Fruit fly (Drosophila melanogaster) whole organism, embryonic: ENCODE measurements around the gene 14-3-3epsilon.
A peak's percentile ranks its signal among the peaks of the same experiment; 100 is the strongest.

Experiments
- ATbp ChIP-seq: fragments of 200-800 bp; sonication (Bioruptor generic); optimal IDR thresholded peaks from 2 replicates; lab custom pipeline; 2017; ENCODE audit warnings: missing biosample characterization, mild to moderate bottlenecking, missing genetic modification characterization, missing genetic modification reagents
- Atf3 ChIP-seq: fragments of 200-800 bp; sonication (Bioruptor generic); optimal IDR thresholded peaks from 3 replicates; lab custom pipeline; 2016; ENCODE audit warnings: missing biosample characterization, missing genetic modification characterization
- BtbVII ChIP-seq: fragments of 200-800 bp; sonication (Bioruptor generic); optimal IDR thresholded peaks from 3 replicates; lab custom pipeline; 2017; ENCODE audit warnings: missing biosample characterization, mild to moderate bottlenecking, missing genetic modification characterization
- Bteb2 ChIP-seq: fragments of 200-800 bp; sonication (Bioruptor generic); optimal IDR thresholded peaks from 2 replicates; lab custom pipeline; 2016; ENCODE audit warnings: missing biosample characterization, missing genetic modification characterization
- CG10147 ChIP-seq: fragments of 200-800 bp; sonication (Bioruptor generic); optimal IDR thresholded peaks from 2 replicates; lab custom pipeline; 2019; ENCODE audit warnings: missing biosample characterization, mild to moderate bottlenecking, missing genetic modification characterization, moderate library complexity
- CG10462 ChIP-seq: fragments of 200-800 bp; sonication (Bioruptor generic); optimal IDR thresholded peaks from 2 replicates; lab custom pipeline; 2016; ENCODE audit warnings: missing biosample characterization, missing genetic modification characterization
- CG11093 ChIP-seq: fragments of 200-800 bp; sonication (Bioruptor generic); IDR thresholded peaks from 3 replicates; pipeline ENCODE4 v1.3.6; 2022; ENCODE audit warnings: missing biosample characterization, missing genetic modification characterization
- CG11695 ChIP-seq: fragments of 200-800 bp; sonication (Bioruptor generic); IDR thresholded peaks from 3 replicates; pipeline ENCODE4 v1.3.6; 2022; ENCODE audit warnings: missing biosample characterization, missing genetic modification characterization
- CG12155 ChIP-seq: fragments of 200-800 bp; sonication (Bioruptor generic); optimal IDR thresholded peaks from 3 replicates; lab custom pipeline; 2016; ENCODE audit warnings: missing biosample characterization, missing genetic modification characterization
- CG12219 ChIP-seq: fragments of 200-800 bp; sonication (Bioruptor generic); optimal IDR thresholded peaks from 3 replicates; lab custom pipeline; 2018; ENCODE audit warnings: missing biosample characterization, mild to moderate bottlenecking, missing genetic modification characterization
- CG12769 ChIP-seq: fragments of 200-800 bp; sonication (Bioruptor generic); optimal IDR thresholded peaks from 2 replicates; lab custom pipeline; 2019; ENCODE audit warnings: missing biosample characterization, mild to moderate bottlenecking, missing genetic modification characterization, moderate library complexity
- CG13123 ChIP-seq: fragments of 200-800 bp; sonication (Bioruptor generic); optimal IDR thresholded peaks from 2 replicates; lab custom pipeline; 2016; ENCODE audit warnings: missing biosample characterization, missing genetic modification characterization
- CG1832 ChIP-seq: fragments of 200-800 bp; sonication (Bioruptor generic); optimal IDR thresholded peaks from 2 replicates; lab custom pipeline; 2017; ENCODE audit warnings: missing biosample characterization, mild to moderate bottlenecking, missing genetic modification characterization, inconsistent platforms
- CG31388 ChIP-seq: fragments of 200-800 bp; sonication (Bioruptor generic); optimal IDR thresholded peaks from 2 replicates; lab custom pipeline; 2016; ENCODE audit warnings: missing biosample characterization, missing genetic modification characterization
- CG4360 ChIP-seq: fragments of 200-800 bp; sonication (Bioruptor generic); IDR thresholded peaks from 2 replicates; pipeline ENCODE4 v1.3.6; 2022; ENCODE audit warnings: missing biosample characterization, missing genetic modification characterization
- CG6791 ChIP-seq: fragments of 200-800 bp; sonication (Bioruptor generic); IDR thresholded peaks from 3 replicates; pipeline ENCODE4 v1.3.6; 2022; ENCODE audit warnings: missing biosample characterization, missing genetic modification characterization; ENCODE audit not compliant: partially characterized antibody
- CHES-1-like ChIP-seq: fragments of 200-800 bp; sonication (Bioruptor generic); optimal IDR thresholded peaks from 2 replicates; lab custom pipeline; 2016; ENCODE audit warnings: missing biosample characterization, missing genetic modification characterization
- D ChIP-seq, 2 experiments: fragments of 200-800 bp in 1 of 2; fragments of >200 bp in 1 of 2; sonication (Bioruptor generic) in 1 of 2; optimal IDR thresholded peaks; 2 replicates in 1 of 2; 3 replicates in 1 of 2; lab custom pipeline; 2017; ENCODE audit warnings: mild to moderate bottlenecking in 1 of 2, missing biosample characterization in 1 of 2, missing genetic modification characterization in 1 of 2, missing genetic modification reagents in 1 of 2
- Dip2 ChIP-seq: fragments of 200-800 bp; sonication (Bioruptor generic); IDR thresholded peaks from 2 replicates; pipeline ENCODE4 v1.3.6; 2022; ENCODE audit warnings: missing biosample characterization, missing genetic modification characterization
- Gug ChIP-seq: fragments of 200-800 bp; sonication (Bioruptor generic); IDR thresholded peaks from 4 replicates; pipeline ENCODE4 v1.3.6; 2022; ENCODE audit warnings: missing biosample characterization, missing genetic modification characterization
- H15 ChIP-seq: fragments of 200-800 bp; sonication (Bioruptor generic); IDR thresholded peaks from 3 replicates; pipeline ENCODE4 v1.3.6; 2022; ENCODE audit warnings: missing biosample characterization, missing genetic modification characterization
- Hr3 ChIP-seq: fragments of 200-800 bp; sonication (Bioruptor generic); optimal IDR thresholded peaks from 3 replicates; lab custom pipeline; 2016; ENCODE audit warnings: missing biosample characterization, missing genetic modification characterization
- Hr39 ChIP-seq: fragments of >200 bp; optimal IDR thresholded peaks from 2 replicates; lab custom pipeline; 2017
- Lim3 ChIP-seq: fragments of 200-800 bp; sonication (Bioruptor generic); IDR thresholded peaks from 2 replicates; pipeline ENCODE4 v1.3.6; 2022; ENCODE audit warnings: missing biosample characterization, missing genetic modification characterization
- Lpt ChIP-seq: fragments of >200 bp; optimal IDR thresholded peaks from 2 replicates; lab custom pipeline; 2018; ENCODE audit warnings: missing biosample characterization, missing genetic modification characterization
- Mad ChIP-seq: fragments of 200-800 bp; sonication (Bioruptor generic); optimal IDR thresholded peaks from 2 replicates; lab custom pipeline; 2016; ENCODE audit warnings: missing biosample characterization, missing genetic modification characterization
- Myb ChIP-seq: fragments of 200-800 bp; sonication (Bioruptor generic); optimal IDR thresholded peaks from 2 replicates; lab custom pipeline; 2016; ENCODE audit warnings: missing biosample characterization, missing genetic modification characterization
- Optix ChIP-seq: fragments of 200-800 bp; sonication (Bioruptor generic); IDR thresholded peaks from 3 replicates; pipeline ENCODE4 v1.3.6; 2022; ENCODE audit warnings: missing biosample characterization, missing genetic modification characterization
- Rfx ChIP-seq: fragments of 200-800 bp; sonication (Bioruptor generic); IDR thresholded peaks from 2 replicates; pipeline ENCODE4 v1.3.6; 2022; ENCODE audit warnings: missing biosample characterization, missing genetic modification characterization
- Sry-δ ChIP-seq: fragments of 200-800 bp; sonication (Bioruptor generic); optimal IDR thresholded peaks from 2 replicates; lab custom pipeline; 2016; ENCODE audit warnings: missing biosample characterization, missing genetic modification characterization
- amos ChIP-seq: fragments of 200-800 bp; sonication (Bioruptor generic); IDR thresholded peaks from 2 replicates; pipeline ENCODE4 v1.3.6; 2022; ENCODE audit warnings: missing biosample characterization, missing genetic modification characterization; ENCODE audit not compliant: partially characterized antibody
- bbx ChIP-seq: fragments of 200-800 bp; sonication (Bioruptor generic); IDR thresholded peaks from 2 replicates; pipeline ENCODE4 v1.3.6; 2022; ENCODE audit warnings: missing biosample characterization, missing genetic modification characterization; ENCODE audit not compliant: partially characterized antibody
- bowl ChIP-seq: fragments of 200-800 bp; sonication (Bioruptor generic); IDR thresholded peaks from 2 replicates; pipeline ENCODE4 v1.3.6; 2022; ENCODE audit warnings: missing biosample characterization, missing genetic modification characterization
- chinmo ChIP-seq: fragments of 200-800 bp; sonication (Bioruptor generic); IDR thresholded peaks from 4 replicates; pipeline ENCODE4 v1.3.6; 2022; ENCODE audit warnings: missing biosample characterization, missing genetic modification characterization; ENCODE audit not compliant: partially characterized antibody
- croc ChIP-seq: fragments of 200-800 bp; sonication (Bioruptor generic); conservative IDR thresholded peaks from 3 replicates; pipeline ENCODE4 v1.3.6; 2022; ENCODE audit warnings: missing biosample characterization, missing genetic modification characterization
- dm ChIP-seq: fragments of 200-800 bp; sonication (Bioruptor generic); optimal IDR thresholded peaks from 3 replicates; lab custom pipeline; 2016; ENCODE audit warnings: missing biosample characterization, missing genetic modification characterization
- dmrt11E ChIP-seq: fragments of 200-800 bp; sonication (Bioruptor generic); optimal IDR thresholded peaks from 3 replicates; lab custom pipeline; 2018; ENCODE audit warnings: missing biosample characterization, mild to moderate bottlenecking, missing genetic modification characterization, moderate library complexity
- dmrt99B ChIP-seq: fragments of 200-800 bp; sonication (Bioruptor generic); optimal IDR thresholded peaks from 2 replicates; lab custom pipeline; 2018; ENCODE audit warnings: missing biosample characterization, mild to moderate bottlenecking, missing genetic modification characterization, moderate library complexity
- grn ChIP-seq: fragments of 200-800 bp; sonication (Bioruptor generic); optimal IDR thresholded peaks from 3 replicates; lab custom pipeline; 2017; ENCODE audit warnings: missing biosample characterization, missing genetic modification characterization
- gt ChIP-seq: fragments of 200-800 bp; sonication (Bioruptor generic); IDR thresholded peaks from 2 replicates; pipeline ENCODE4 v1.3.6; 2022; ENCODE audit warnings: missing biosample characterization, missing genetic modification characterization
- her ChIP-seq: fragments of 200-800 bp; sonication (Bioruptor generic); optimal IDR thresholded peaks from 2 replicates; lab custom pipeline; 2016; ENCODE audit warnings: missing biosample characterization, missing genetic modification characterization
- klu ChIP-seq: fragments of 200-800 bp; sonication (Bioruptor generic); IDR thresholded peaks from 2 replicates; pipeline ENCODE4 v1.3.6; 2022; ENCODE audit warnings: missing biosample characterization, missing genetic modification characterization
- knrl ChIP-seq: fragments of 200-800 bp; sonication (Bioruptor generic); IDR thresholded peaks from 3 replicates; pipeline ENCODE4 v1.3.6; 2022; ENCODE audit warnings: missing biosample characterization, missing genetic modification characterization; ENCODE audit not compliant: partially characterized antibody
- org-1 ChIP-seq: fragments of 200-800 bp; sonication (Bioruptor generic); optimal IDR thresholded peaks from 2 replicates; lab custom pipeline; 2017; ENCODE audit warnings: missing biosample characterization, missing genetic modification characterization
- schlank ChIP-seq: fragments of 200-800 bp; sonication (Bioruptor generic); optimal IDR thresholded peaks from 2 replicates; lab custom pipeline; 2018; ENCODE audit warnings: missing biosample characterization, mild to moderate bottlenecking, missing genetic modification characterization
- sens-2 ChIP-seq: fragments of 200-800 bp; sonication (Bioruptor generic); IDR thresholded peaks from 2 replicates; pipeline ENCODE4 v1.3.6; 2022; ENCODE audit warnings: missing biosample characterization, missing genetic modification characterization
- slbo ChIP-seq: fragments of 200-800 bp; sonication (Bioruptor generic); IDR thresholded peaks from 2 replicates; pipeline ENCODE4 v1.3.6; 2022; ENCODE audit warnings: missing biosample characterization, missing genetic modification characterization
- tap ChIP-seq: fragments of 200-800 bp; optimal IDR thresholded peaks from 3 replicates; lab custom pipeline; 2019; ENCODE audit warnings: missing biosample characterization, mild to moderate bottlenecking, missing genetic modification characterization, moderate library complexity
- trem ChIP-seq: fragments of 200-800 bp; optimal IDR thresholded peaks from 3 replicates; lab custom pipeline; 2019; ENCODE audit warnings: missing biosample characterization, mild to moderate bottlenecking, missing genetic modification characterization, moderate library complexity
- usp ChIP-seq: fragments of >200 bp; optimal IDR thresholded peaks from 2 replicates; lab custom pipeline; 2017; ENCODE audit warnings: missing biosample characterization, missing genetic modification characterization
- yki ChIP-seq: fragments of >200 bp; optimal IDR thresholded peaks from 3 replicates; lab custom pipeline; 2018

The 14-3-3epsilon gene

dm6 chr3R:18220211-18220749 is 22.1 kb upstream of the 14-3-3epsilon start, which contains the start of the genes CG7988 and CG7183 (continued):
- TF ChIP-seq tap (tag; lab: Kevin White, UChicago) (peak; percentile 97), CG6791 (GFP tag; lab: Robert Waterston, UW) (no peak), Bteb2 (GFP tag; lab: Kevin White, UChicago) (peak; percentile 97), yki (lab: Kevin White, UChicago) (no peak), knrl (no peak; the same call in 2 of the 3 replicates), croc (GFP tag; lab: Robert Waterston, UW) (peak; percentile 98), klu (GFP tag; lab: Robert Waterston, UW) (peak; percentile 97), CG31388 (GFP tag; lab: Kevin White, UChicago) (peak; percentile 92), bbx (no peak), CG1832 (GFP tag; lab: Kevin White, UChicago) (no peak), trem (tag; lab: Kevin White, UChicago) (peak; percentile 97), CG4360 (GFP tag; lab: Robert Waterston, UW) (peak; percentile 87), amos (GFP tag; lab: Robert Waterston, UW) (no peak), bowl (peak; percentile 91), CG12219 (peak; percentile 90), Mad (GFP tag; lab: Kevin White, UChicago) (peak; percentile 96), her (GFP tag; lab: Kevin White, UChicago) (peak; percentile 82), Lim3 (GFP tag; lab: Robert Waterston, UW) (peak; percentile 94), CG12155 (GFP tag; lab: Kevin White, UChicago) (peak; percentile 97), CG12769 (tag; lab: Kevin White, UChicago) (peak; percentile 96), CG13123 (GFP tag; lab: Kevin White, UChicago) (peak; percentile 97), Atf3 (GFP tag; lab: Kevin White, UChicago) (peak; percentile 95), Hr39 (lab: Kevin White, UChicago) (no peak), CG11695 (GFP tag; lab: Robert Waterston, UW) (peak; percentile 99), Optix (GFP tag; lab: Robert Waterston, UW) (no peak), CG11093 (GFP tag; lab: Robert Waterston, UW) (peak; percentile 98), Gug (peak; percentile 95), CG10462 (peak; percentile 96), chinmo (no peak), dmrt99B (peak; percentile 98), CG10147 (peak; percentile 95), org-1 (GFP tag; lab: Kevin White, UChicago) (peak; percentile 93), slbo (peak; percentile 99), Rfx (GFP tag; lab: Robert Waterston, UW) (peak; percentile 98), usp (GFP tag; lab: Kevin White, UChicago) (no peak), Lpt (GFP tag; lab: Kevin White, UChicago) (no peak), BtbVII (GFP tag; lab: Kevin White, UChicago) (peak; percentile 87), CHES-1-like (peak; percentile 93), sens-2 (GFP tag; lab: Robert Waterston, UW) (peak; percentile 93), Dip2 (GFP tag; lab: Robert Waterston, UW) (peak; percentile 65), gt (peak; percentile 94), H15 (GFP tag; lab: Robert Waterston, UW) (peak; percentile 98), dm (GFP tag; lab: Kevin White, UChicago) (peak; percentile 91), schlank (tag; lab: Kevin White, UChicago) (peak; percentile 85), ATbp (GFP tag; lab: Kevin White, UChicago) (peak; percentile 94), dmrt11E (tag; lab: Kevin White, UChicago) (peak; percentile 99), Hr3 (peak; percentile 99), D (optimal IDR thresholded peaks at IDR 0.05; lab: Kevin White, UChicago) (no peak), D (GFP tag; optimal IDR thresholded peaks at IDR 0.05; lab: Kevin White, UChicago) (peak; percentile 94), grn (GFP tag; lab: Kevin White, UChicago) (no peak), Sry-δ (peak; percentile 68), Myb (GFP tag; lab: Kevin White, UChicago) (peak; percentile 81)
